Fruit fly (Drosophila melanogaster): ENCODE measurements around the gene Ndc80.

Ndc80 gene

DNA sequence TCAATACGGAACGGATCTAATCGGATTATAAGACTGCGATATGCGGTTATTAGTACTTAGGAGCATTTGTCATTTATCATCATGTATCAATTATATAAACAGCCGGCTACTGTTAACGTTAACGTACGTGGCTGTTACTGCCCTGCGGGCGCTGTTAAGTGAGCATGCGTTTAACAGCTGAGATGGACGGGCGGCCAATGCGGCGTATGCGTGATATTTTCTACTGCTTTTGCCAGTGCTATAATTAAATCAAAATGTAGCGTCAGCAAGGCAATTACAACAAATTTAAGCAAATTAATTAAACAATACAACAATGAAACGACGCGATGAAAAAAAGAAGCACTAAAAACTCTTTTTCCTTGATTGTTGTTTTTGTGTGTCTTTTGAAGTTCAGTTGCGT lies 25.7 kb upstream of the Ndc80 start (continued):
- TF ChIP-seq tap (tag; optimal IDR thresholded peaks at IDR 0.05) (no peak), CG7372 (GFP tag; IDR thresholded peaks at IDR 0.05) (peak; percentile 80), chinmo (GFP tag; IDR thresholded peaks at IDR 0.05; ENCODE audit: partially characterized antibody) (0 out of 4 replicates have a peak, but pooled peaks have one; percentile 55), oc (tag; optimal IDR thresholded peaks at IDR 0.05) (no peak), CG12219 (GFP tag; optimal IDR thresholded peaks at IDR 0.05) (no peak), Fer1 (GFP tag; optimal IDR thresholded peaks at IDR 0.05) (no peak), dmrt99B (tag; optimal IDR thresholded peaks at IDR 0.05) (no peak), onecut (GFP tag; IDR thresholded peaks at IDR 0.05) (no peak), CG34422 (GFP tag; IDR thresholded peaks at IDR 0.05) (no peak), CG4730 (GFP tag; IDR thresholded peaks at IDR 0.05) (no peak), CG42726 (GFP tag; IDR thresholded peaks at IDR 0.05; ENCODE audit: partially characterized antibody) (no peak), Jarid2 (GFP tag; optimal IDR thresholded peaks at IDR 0.05) (no peak)

DNA sequence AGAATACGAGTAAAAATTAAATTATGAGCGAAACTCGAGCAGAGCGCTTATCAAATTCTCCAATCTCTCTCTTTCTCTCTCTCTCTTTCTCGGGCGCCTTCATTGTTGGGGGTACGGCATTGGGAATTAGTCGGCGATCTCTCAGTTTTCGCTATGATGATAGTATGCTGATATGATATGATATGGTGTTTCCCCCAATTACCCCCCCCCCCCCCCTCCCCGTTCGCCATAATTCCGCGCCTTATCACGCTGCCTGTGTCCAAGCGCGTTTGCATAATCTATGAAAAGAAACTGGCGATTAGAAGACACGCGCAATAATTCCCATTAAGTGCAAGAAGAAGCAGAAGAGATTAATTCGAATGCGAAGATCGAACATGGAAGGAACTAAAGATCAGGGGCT lies 24.9 kb upstream of the Ndc80 start:
- TF ChIP-seq ac (GFP tag; optimal IDR thresholded peaks at IDR 0.05) (no peak), CG6654 (GFP tag; optimal IDR thresholded peaks at IDR 0.05) (no peak), cwo (GFP tag; optimal IDR thresholded peaks at IDR 0.05) (peak; percentile 44), rib (GFP tag; IDR thresholded peaks at IDR 0.05) (0 out of 2 replicates have a peak, but pooled peaks have one; percentile 24), crp (GFP tag; optimal IDR thresholded peaks at IDR 0.05) (no peak), CG13287 (GFP tag; IDR thresholded peaks at IDR 0.05; ENCODE audit: partially characterized antibody) (no peak), sd (tag; optimal IDR thresholded peaks at IDR 0.05) (peak; percentile 41), mirr (GFP tag; optimal IDR thresholded peaks at IDR 0.05) (peak; percentile 71), CG17385 (GFP tag; optimal IDR thresholded peaks at IDR 0.05) (peak; percentile 19), exex (tag; optimal IDR thresholded peaks at IDR 0.05) (peak; percentile 87), CG34376 (GFP tag; optimal IDR thresholded peaks at IDR 0.05) (peak; percentile 73), Trl (optimal IDR thresholded peaks at IDR 0.05) (peak; percentile 12 to 43), Trl (GFP tag; optimal IDR thresholded peaks at IDR 0.05) (no peak), D (optimal IDR thresholded peaks at IDR 0.05) (no peak), D (GFP tag; optimal IDR thresholded peaks at IDR 0.05) (no peak), sug (tag; optimal IDR thresholded peaks at IDR 0.05) (peak; percentile 98), crol (GFP tag; IDR thresholded peaks at IDR 0.05) (peak; percentile 68), Dbx (GFP tag; IDR thresholded peaks at IDR 0.05) (0 out of 3 replicates have a peak, but pooled peaks have one; percentile 22), CG3838 (GFP tag; optimal IDR thresholded peaks at IDR 0.05) (no peak), nerfin-2 (GFP tag; IDR thresholded peaks at IDR 0.05; ENCODE audit: partially characterized antibody) (0 out of 2 replicates have a peak, but pooled peaks have one; percentile 5), grn (GFP tag; optimal IDR thresholded peaks at IDR 0.05) (peak; percentile 16), CG10543 (GFP tag; optimal IDR thresholded peaks at IDR 0.05) (peak; percentile 36), GATAe (GFP tag; conservative IDR thresholded peaks at IDR 0.05) (peak; percentile 52), CG11093 (GFP tag; IDR thresholded peaks at IDR 0.05) (no peak), Kr (GFP tag; optimal IDR thresholded peaks at IDR 0.05) (no peak), Hmr (GFP tag; optimal IDR thresholded peaks at IDR 0.05) (peak; percentile 24)

DNA sequence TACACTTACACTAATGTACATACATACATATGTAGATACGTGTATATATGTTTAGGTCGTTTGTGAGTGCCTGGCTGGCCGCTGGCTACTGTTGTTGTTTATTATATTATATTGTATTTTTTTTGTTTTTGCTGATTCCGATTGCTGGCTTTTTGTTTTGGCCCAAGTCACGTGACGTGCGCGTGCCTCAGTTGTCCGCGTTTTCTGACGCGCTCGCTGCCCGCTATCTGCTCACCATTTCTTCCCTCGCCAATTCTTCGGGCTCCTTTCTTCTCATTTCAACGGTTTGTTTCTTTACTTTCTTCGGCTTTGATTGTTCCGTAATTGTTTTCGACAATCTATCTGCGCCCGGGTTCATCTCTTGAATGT lies 23.1 kb upstream of the Ndc80 start:
- TF ChIP-seq cwo (GFP tag; optimal IDR thresholded peaks at IDR 0.05) (peak; percentile 87), fd3F (GFP tag; optimal IDR thresholded peaks at IDR 0.05) (no peak), corto (GFP tag; optimal IDR thresholded peaks at IDR 0.05) (peak; percentile 5), CG7987 (GFP tag; optimal IDR thresholded peaks at IDR 0.05) (peak; percentile 57), trem (tag; optimal IDR thresholded peaks at IDR 0.05) (no peak)
